Worm (Caenorhabditis elegans) whole organism, early embryonic: ENCODE measurements around the gene F14D7.14.

ENCODE experiments used
- B0310.2 ChIP-seq: sonication (generic microtip); optimal IDR thresholded peaks from 2 replicates; lab custom pipeline; 2016; ENCODE audit warnings: mild to moderate bottlenecking, missing genetic modification characterization, missing compliant biosample characterization
- F13C5.2 ChIP-seq: sonication (generic microtip); optimal IDR thresholded peaks from 2 replicates; lab custom pipeline; 2017; ENCODE audit warnings: mild to moderate bottlenecking, missing genetic modification characterization, inconsistent platforms, missing compliant biosample characterization
- ama-1 ChIP-seq: fragments of 150-350 bp; optimal IDR thresholded peaks from 2 replicates; lab custom pipeline; 2014
- ceh-13 ChIP-seq: fragments of 200-800 bp; sonication (Bioruptor generic); optimal IDR thresholded peaks from 2 replicates; lab custom pipeline; 2018; ENCODE audit warnings: mild to moderate bottlenecking, missing genetic modification characterization, missing compliant biosample characterization
- ceh-36 ChIP-seq: sonication (generic microtip); optimal IDR thresholded peaks from 2 replicates; lab custom pipeline; 2016; ENCODE audit warnings: missing genetic modification characterization, inconsistent platforms, missing compliant biosample characterization
- ets-7 ChIP-seq: sonication (generic microtip); optimal IDR thresholded peaks from 2 replicates; lab custom pipeline; 2016; ENCODE audit warnings: missing genotype, missing genetic modification characterization, missing compliant biosample characterization
- flt-1 ChIP-seq: fragments of 200-800 bp; sonication (Bioruptor generic); IDR thresholded peaks from 2 replicates; pipeline ENCODE4 v1.3.6; 2022; ENCODE audit warnings: missing genetic modification characterization, missing compliant biosample characterization
- hmbx-1 ChIP-seq: sonication (generic microtip); optimal IDR thresholded peaks from 2 replicates; lab custom pipeline; 2016; ENCODE audit warnings: mild to moderate bottlenecking, missing genetic modification characterization, missing compliant biosample characterization
- hmg-4 ChIP-seq: fragments of 200-800 bp; sonication (Bioruptor generic); optimal IDR thresholded peaks from 2 replicates; lab custom pipeline; 2018; ENCODE audit warnings: mild to moderate bottlenecking, missing genetic modification characterization, missing compliant biosample characterization
- pes-1 ChIP-seq: fragments of 200-800 bp; sonication (Bioruptor generic); IDR thresholded peaks from 2 replicates; pipeline ENCODE4 v1.3.6; 2022; ENCODE audit warnings: missing genetic modification reagents, missing genetic modification characterization, missing compliant biosample characterization
- scrt-1 ChIP-seq: fragments of 200-800 bp; sonication (Bioruptor generic); IDR thresholded peaks from 2 replicates; pipeline ENCODE4 v1.3.6; 2022; ENCODE audit warnings: missing genetic modification characterization, missing compliant biosample characterization
- tbx-11 ChIP-seq: fragments of 200-800 bp; sonication (Bioruptor generic); IDR thresholded peaks from 2 replicates; pipeline ENCODE4 v1.3.6; 2022; ENCODE audit warnings: missing genetic modification characterization, missing compliant biosample characterization
- tbx-37 ChIP-seq: fragments of 200-800 bp; sonication (Bioruptor generic); conservative IDR thresholded peaks from 2 replicates; pipeline ENCODE4 v1.3.6; 2022; ENCODE audit warnings: missing genetic modification reagents, missing genetic modification characterization, missing compliant biosample characterization
- tra-4 ChIP-seq: sonication (generic microtip); optimal IDR thresholded peaks from 2 replicates; lab custom pipeline; 2017; ENCODE audit warnings: missing genetic modification characterization, missing compliant biosample characterization

- no peak for TF ChIP-seq scrt-1 (GFP tag; lab: Robert Waterston, UW)
- TF ChIP-seq ama-1, result no peak
- TF ChIP-seq hmg-4 (GFP tag; lab: Kevin White, UChicago), result no peak
- no peak for TF ChIP-seq flt-1
- TF ChIP-seq tra-4, result no peak
- TF ChIP-seq hmbx-1 (tag; lab: Kevin White, UChicago), result no peak
- TF ChIP-seq ceh-36 (tag; lab: Kevin White, UChicago), result no peak
- no peak for TF ChIP-seq F13C5.2
- TF ChIP-seq tbx-37 (GFP tag; lab: Robert Waterston, UW), result no peak
- no peak for TF ChIP-seq pes-1 (GFP tag; lab: Robert Waterston, UW)
- no peak for TF ChIP-seq ets-7 (tag; lab: Kevin White, UChicago)
- TF ChIP-seq B0310.2, result no peak
- TF ChIP-seq tbx-11 (GFP tag; lab: Robert Waterston, UW), result no peak
- TF ChIP-seq ceh-13, result no peak
These were observed 20.4 kb upstream of the F14D7.14 start, which contains the start of gene F14D7.1 for ce11 chrV:14289363-14289762.
